Worm (Caenorhabditis elegans): ENCODE results near the gene pat-3.
A peak's percentile ranks its signal among the peaks of the same experiment; 100 is the strongest.

pat-3 gene

ce11 chrIII:3921646-3922328 lies 7.8 kb upstream of the pat-3 start, which contains the start of the genes metl-6 and nit-1 (continued):
- peak; percentile 68 to 95 for TF ChIP-seq hif-1 (tag; optimal IDR thresholded peaks at IDR 0.05)

ce11 chrIII:3918569-3918968 lies 4.6 kb upstream of the pat-3 start, which contains the start of gene ZK1058.3:
Gene ZK1058.3, plus strand, starts transcription at chrIII:3918869.
- TF ChIP-seq mdt-29 (GFP tag; IDR thresholded peaks at IDR 0.05) (no peak), spr-3 (GFP tag; optimal IDR thresholded peaks at IDR 0.05) (no peak), mdl-1 (tag; optimal IDR thresholded peaks at IDR 0.05) (no peak), lsy-2 (tag; optimal IDR thresholded peaks at IDR 0.05) (no peak), unc-39 (tag; optimal IDR thresholded peaks at IDR 0.05) (no peak), unc-62 (GFP tag; optimal IDR thresholded peaks at IDR 0.05 in 1 of 2) (peak in 1 of 2 experiments; percentile 77), unc-62 (tag; optimal IDR thresholded peaks at IDR 0.05) (no peak), ceh-62 (tag; optimal IDR thresholded peaks at IDR 0.05) (no peak), zfp-3 (GFP tag; conservative IDR thresholded peaks at IDR 0.05) (0 out of 2 replicates have a peak, but pooled peaks have one; percentile 37), hmg-1.1 (GFP tag; IDR thresholded peaks at IDR 0.05) (no peak), ceh-28 (tag; optimal IDR thresholded peaks at IDR 0.05) (no peak)

ce11 chrIII:3916624-3917023 lies 2.7 kb upstream of the pat-3 start, which contains the start of gene ccdc-47:
Gene ccdc-47, plus strand, starts transcription at chrIII:3916967.
- TF ChIP-seq mes-2 (tag; optimal IDR thresholded peaks at IDR 0.05; ENCODE audit: poor library complexity, severe bottlenecking) (peak; percentile 93), unc-39 (tag; optimal IDR thresholded peaks at IDR 0.05) (no peak), egl-27 (tag; optimal IDR thresholded peaks at IDR 0.05) (no peak), nhr-111 (GFP tag; optimal IDR thresholded peaks at IDR 0.05) (no peak), spr-3 (GFP tag; optimal IDR thresholded peaks at IDR 0.05) (no peak), mxl-2 (GFP tag; conservative IDR thresholded peaks at IDR 0.05) (no peak), skn-1 (tag; optimal IDR thresholded peaks at IDR 0.05) (no peak), ces-1 (GFP tag; optimal IDR thresholded peaks at IDR 0.05) (no peak), mep-1 (tag; optimal IDR thresholded peaks at IDR 0.05) (peak; percentile 75), lim-7 (GFP tag; IDR thresholded peaks at IDR 0.05) (no peak), duxl-1 (tag; optimal IDR thresholded peaks at IDR 0.05; ENCODE audit: poor library complexity) (peak; percentile 67), ceh-62 (tag; optimal IDR thresholded peaks at IDR 0.05) (no peak), daf-8 (GFP tag; IDR thresholded peaks at IDR 0.05) (no peak), nhr-25 (tag; optimal IDR thresholded peaks at IDR 0.05; ENCODE audit: borderline replicate concordance, insufficient read depth) (no peak), F44E2.7 (GFP tag; IDR thresholded peaks at IDR 0.05) (no peak), Y75B8A.6 (GFP tag; IDR thresholded peaks at IDR 0.05) (no peak), R02D3.7 (tag; optimal IDR thresholded peaks at IDR 0.05) (no peak), rbr-2 (tag; optimal IDR thresholded peaks at IDR 0.05) (peak; percentile 12), aha-1 (tag) (peak; percentile 93), unc-130 (GFP tag; optimal IDR thresholded peaks at IDR 0.05) (peak; percentile 60), sdz-12 (GFP tag; optimal IDR thresholded peaks at IDR 0.05) (no peak), pha-4 (GFP tag; IDR thresholded peaks at IDR 0.05) (peak; percentile 37; the same call in 1 of the 2 replicates), pha-4 (tag; optimal IDR thresholded peaks at IDR 0.05) (no peak), lin-38 (GFP tag; IDR thresholded peaks at IDR 0.05) (peak; percentile 61), nhr-6 (tag; optimal IDR thresholded peaks at IDR 0.05) (peak; percentile 67), daf-12 (tag; optimal IDR thresholded peaks at IDR 0.05) (no peak), ztf-11 (tag; optimal IDR thresholded peaks at IDR 0.05) (no peak), dmd-9 (GFP tag; IDR thresholded peaks at IDR 0.05) (no peak), lin-29 (GFP tag; IDR thresholded peaks at IDR 0.05) (no peak), mdt-29 (GFP tag; IDR thresholded peaks at IDR 0.05) (no peak), daf-19 (GFP tag; conservative IDR thresholded peaks at IDR 0.05) (no peak), ceh-20 (GFP tag; IDR thresholded peaks at IDR 0.05) (no peak), zip-11 (GFP tag; IDR thresholded peaks at IDR 0.05) (no peak), zag-1 (tag; optimal IDR thresholded peaks at IDR 0.05) (no peak), dmd-8 (GFP tag; IDR thresholded peaks at IDR 0.05) (no peak), saeg-2 (GFP tag; IDR thresholded peaks at IDR 0.05) (no peak), aly-2 (tag; optimal IDR thresholded peaks at IDR 0.05) (no peak), nhr-41 (GFP tag; IDR thresholded peaks at IDR 0.05) (no peak), gei-8 (GFP tag; optimal IDR thresholded peaks at IDR 0.05) (no peak)
